Worm (Caenorhabditis elegans): Measurements from ENCODE around the gene kbp-2.

ce11 chrIII:4934896-4935628 is 31.4 kb upstream of the kbp-2 start, which contains the start of gene mrps-18C:
- no peak for TF ChIP-seq W03F9.2 (tag; optimal IDR thresholded peaks at IDR 0.05)
- no peak for TF ChIP-seq dao-5 (tag; optimal IDR thresholded peaks at IDR 0.05)

Measured in whole organism, L4/young adult.